Worm (Caenorhabditis elegans): ENCODE data around the gene neg-1.
A peak's percentile ranks its signal among the peaks of the same experiment; 100 is the strongest.

The neg-1 gene

DNA sequence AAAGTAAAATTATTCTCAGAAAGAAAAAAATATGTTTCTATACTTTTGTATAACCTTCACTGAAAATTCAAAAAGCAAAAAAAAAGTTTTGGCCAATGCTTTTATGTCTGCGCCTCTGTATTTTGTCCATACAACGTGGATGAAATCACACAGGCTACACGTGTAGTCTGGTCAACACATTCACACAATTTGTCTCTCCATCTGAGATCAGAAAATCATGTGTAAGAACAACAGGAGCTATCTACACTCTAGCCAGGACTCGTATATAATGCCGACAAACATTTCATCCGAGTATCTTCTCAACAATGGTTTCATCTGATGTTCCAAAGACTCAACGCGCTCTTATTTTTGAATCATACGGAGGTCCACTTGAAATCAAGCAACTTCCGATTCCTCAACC is 47.8 kb downstream of the neg-1 start, which contains the start of gene D2063.1:
Gene D2063.1, plus strand, starts transcription at position 281 of the 400 bp plus-strand sequence.
- no peak for TF ChIP-seq rnt-1 (tag; optimal IDR thresholded peaks at IDR 0.05)
- peak; percentile 49 for TF ChIP-seq unc-55 (GFP tag; optimal IDR thresholded peaks at IDR 0.05)
- no peak for TF ChIP-seq hlh-8 (tag; optimal IDR thresholded peaks at IDR 0.05)
- no peak for TF ChIP-seq fax-1 (tag; optimal IDR thresholded peaks at IDR 0.05)
- TF ChIP-seq nhr-232 (tag; optimal IDR thresholded peaks at IDR 0.05): no peak
- no peak for TF ChIP-seq nhr-11 (tag; optimal IDR thresholded peaks at IDR 0.05)
- TF ChIP-seq pax-1 (tag; optimal IDR thresholded peaks at IDR 0.05): no peak
- no peak for TF ChIP-seq che-1 (tag; optimal IDR thresholded peaks at IDR 0.05)
- TF ChIP-seq elt-2 (tag; optimal IDR thresholded peaks at IDR 0.05): no peak

DNA sequence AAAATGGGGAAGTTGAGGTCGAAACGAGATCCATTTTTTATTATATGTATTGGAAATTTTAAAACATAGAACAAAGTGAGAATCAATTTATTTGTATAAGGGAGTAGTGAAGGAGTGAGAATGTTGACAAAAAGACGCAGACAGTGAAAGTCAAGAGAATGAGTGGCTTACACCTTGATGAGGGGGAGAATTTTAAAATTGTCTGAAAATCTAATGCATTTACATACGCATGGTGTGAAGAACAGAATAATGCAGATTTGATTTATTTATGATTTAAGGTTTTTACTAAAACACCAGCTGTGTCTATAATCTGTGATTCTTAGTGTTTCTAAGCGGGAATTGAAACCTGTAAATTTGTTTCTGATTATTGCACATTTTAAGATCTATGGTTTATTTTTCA is 49.3 kb downstream of the neg-1 start, which contains the start of gene nhr-125:
Gene nhr-125, minus strand, starts transcription at position 101 of the 400 bp plus-strand sequence.
- TF ChIP-seq fax-1 (tag; optimal IDR thresholded peaks at IDR 0.05) (no peak), lim-6 (tag; optimal IDR thresholded peaks at IDR 0.05) (no peak), ceh-19 (GFP tag; optimal IDR thresholded peaks at IDR 0.05) (no peak)

Measured in whole organism, late embryonic.